Fruit fly (Drosophila melanogaster): Measurements from ENCODE around the gene nSyb.
A peak's percentile ranks its signal among the peaks of the same experiment; 100 is the strongest.

DNA sequence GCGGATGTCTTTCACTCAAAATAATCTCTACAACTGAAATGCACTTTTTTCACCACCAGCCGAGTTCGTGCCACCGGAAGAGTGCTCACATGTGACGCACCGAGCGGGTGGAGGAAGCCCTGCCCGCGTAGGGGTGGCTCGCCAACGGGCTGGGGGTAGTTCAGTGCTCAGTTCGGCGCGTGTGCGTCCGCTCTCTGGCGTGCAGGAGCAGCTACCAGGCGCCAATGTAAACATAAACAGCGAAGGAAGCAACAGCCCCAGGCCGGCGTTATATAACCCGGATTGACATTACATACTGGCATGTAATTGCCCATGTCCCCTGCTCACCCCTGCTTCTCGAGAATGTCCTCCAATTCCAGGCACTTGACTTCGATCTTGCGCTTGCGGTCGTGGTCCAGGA, 26.7 kb upstream of the nSyb start:
- TF ChIP-seq fd96Ca (GFP tag; IDR thresholded peaks at IDR 0.05) (0 out of 3 replicates have a peak, but pooled peaks have one; percentile 17), CG34367 (tag; optimal IDR thresholded peaks at IDR 0.05) (no peak), CG14655 (GFP tag; optimal IDR thresholded peaks at IDR 0.05) (no peak), EcR (GFP tag; optimal IDR thresholded peaks at IDR 0.05) (no peak), gl (tag; optimal IDR thresholded peaks at IDR 0.05) (no peak), rn (GFP tag; IDR thresholded peaks at IDR 0.05) (no peak)

All from whole organism, pupa.